Worm (Caenorhabditis elegans) whole organism, young adult: Measurements from ENCODE around the gene sre-38.

Experiments
- D2030.7 ChIP-seq: fragments of 200-800 bp; sonication (Bioruptor generic); IDR thresholded peaks from 2 replicates; pipeline ENCODE4 v1.3.6; 2022; ENCODE audit warnings: missing genetic modification reagents, missing genetic modification characterization, missing compliant biosample characterization
- F10E7.11 ChIP-seq: sonication (generic microtip); optimal IDR thresholded peaks from 2 replicates; lab custom pipeline; 2017; ENCODE audit warnings: mild to moderate bottlenecking, missing genetic modification characterization, moderate library complexity, missing compliant biosample characterization
- F33H1.4 ChIP-seq: fragments of 200-800 bp; sonication (Bioruptor generic); IDR thresholded peaks from 2 replicates; pipeline ENCODE4 v1.3.6; 2022; ENCODE audit warnings: missing genetic modification reagents, missing genetic modification characterization, missing compliant biosample characterization
- F37B4.10 ChIP-seq: fragments of 200-800 bp; sonication (Bioruptor generic); IDR thresholded peaks from 2 replicates; pipeline ENCODE4 v1.3.6; 2022; ENCODE audit warnings: missing genetic modification characterization, missing compliant biosample characterization
- F39B2.1 ChIP-seq: fragments of 200-800 bp; sonication (Bioruptor generic); IDR thresholded peaks from 2 replicates; pipeline ENCODE4 v1.3.6; 2022; ENCODE audit warnings: missing genetic modification reagents, missing genetic modification characterization, missing compliant biosample characterization
- T26A5.8 ChIP-seq: sonication (generic microtip); optimal IDR thresholded peaks from 2 replicates; lab custom pipeline; 2016; ENCODE audit warnings: missing genetic modification characterization, missing compliant biosample characterization
- Y53F4B.3 ChIP-seq: fragments of 200-800 bp; sonication (Bioruptor generic); IDR thresholded peaks from 2 replicates; pipeline ENCODE4 v1.3.6; 2022; ENCODE audit warnings: missing genetic modification reagents, missing genetic modification characterization, missing compliant biosample characterization
- Y53G8AR.9 ChIP-seq: fragments of 200-800 bp; sonication (Bioruptor generic); conservative IDR thresholded peaks from 2 replicates; pipeline ENCODE4 v1.3.6; 2022; ENCODE audit warnings: missing genetic modification reagents, missing genetic modification characterization, missing compliant biosample characterization
- Y95B8A.8 ChIP-seq: fragments of 200-800 bp; sonication (Bioruptor generic); IDR thresholded peaks from 2 replicates; pipeline ENCODE4 v1.3.6; 2022; ENCODE audit warnings: missing genetic modification reagents, missing genetic modification characterization, missing compliant biosample characterization
- atf-7 ChIP-seq: sonication (generic microtip); optimal IDR thresholded peaks from 2 replicates; lab custom pipeline; 2017; ENCODE audit warnings: mild to moderate bottlenecking, missing genetic modification characterization, missing compliant biosample characterization
- attf-3 ChIP-seq: fragments of 200-800 bp; sonication (Bioruptor generic); conservative IDR thresholded peaks from 2 replicates; pipeline ENCODE4 v1.3.6; 2022; ENCODE audit warnings: missing genetic modification reagents, missing genetic modification characterization, missing compliant biosample characterization
- cebp-2 ChIP-seq: fragments of 200-800 bp; sonication (Bioruptor generic); IDR thresholded peaks from 2 replicates; pipeline ENCODE4 v1.3.6; 2022; ENCODE audit warnings: missing genetic modification characterization, missing compliant biosample characterization
- ceh-58 ChIP-seq: fragments of 200-800 bp; sonication (Bioruptor generic); IDR thresholded peaks from 2 replicates; pipeline ENCODE4 v1.3.6; 2022; ENCODE audit warnings: missing genetic modification characterization, missing compliant biosample characterization
- egl-18 ChIP-seq: fragments of 200-800 bp; sonication (Bioruptor generic); IDR thresholded peaks from 2 replicates; pipeline ENCODE4 v1.3.6; 2022; ENCODE audit warnings: missing genetic modification reagents, missing genetic modification characterization, missing compliant biosample characterization
- egl-44 ChIP-seq: fragments of 200-800 bp; sonication (Bioruptor generic); IDR thresholded peaks from 2 replicates; pipeline ENCODE4 v1.3.6; 2022; ENCODE audit warnings: missing genetic modification reagents, missing genetic modification characterization, missing compliant biosample characterization
- him-1 ChIP-seq: sonication (generic microtip); optimal IDR thresholded peaks from 2 replicates; lab custom pipeline; 2016; ENCODE audit warnings: missing genotype, missing genetic modification reagents, missing genetic modification characterization, missing compliant biosample characterization
- lag-1 ChIP-seq: fragments of 200-800 bp; sonication (Bioruptor generic); IDR thresholded peaks from 2 replicates; pipeline ENCODE4 v1.3.6; 2022; ENCODE audit warnings: missing genetic modification reagents, missing genetic modification characterization, missing compliant biosample characterization
- let-526 ChIP-seq: fragments of 200-800 bp; sonication (Bioruptor generic); IDR thresholded peaks from 2 replicates; pipeline ENCODE4 v1.3.6; 2022; ENCODE audit warnings: missing genetic modification reagents, missing genetic modification characterization, missing compliant biosample characterization
- let-607 ChIP-seq, 2 experiments: fragments of 200-800 bp in 1 of 2; sonication (Bioruptor generic) in 1 of 2; sonication (generic microtip) in 1 of 2; optimal IDR thresholded peaks; 2 replicates each; lab custom pipeline; 2016 to 2018; ENCODE audit warnings: mild to moderate bottlenecking in 2 of 2, missing compliant biosample characterization in 2 of 2, missing genetic modification characterization in 2 of 2, moderate library complexity in 2 of 2, missing genotype in 1 of 2
- lir-1 ChIP-seq: fragments of 200-800 bp; sonication (Bioruptor generic); conservative IDR thresholded peaks from 2 replicates; pipeline ENCODE4 v1.3.6; 2022; ENCODE audit warnings: missing genetic modification reagents, missing genetic modification characterization, missing compliant biosample characterization
- lsl-1 ChIP-seq: fragments of 200-800 bp; sonication (Bioruptor generic); optimal IDR thresholded peaks from 2 replicates; lab custom pipeline; 2018; ENCODE audit warnings: mild to moderate bottlenecking, missing genetic modification characterization, moderate library complexity, missing compliant biosample characterization
- lsy-27 ChIP-seq: sonication (generic microtip); optimal IDR thresholded peaks from 2 replicates; lab custom pipeline; 2017; ENCODE audit warnings: missing genetic modification characterization, mild to moderate bottlenecking, missing compliant biosample characterization, antibody characterized with exemption, missing genotype, borderline replicate concordance; ENCODE audit not compliant: insufficient read depth
- madf-8 ChIP-seq: fragments of 200-800 bp; sonication (Bioruptor generic); conservative IDR thresholded peaks from 2 replicates; pipeline ENCODE4 v1.3.6; 2022; ENCODE audit warnings: missing genetic modification reagents, missing genetic modification characterization, missing compliant biosample characterization
- mel-28 ChIP-seq: sonication (generic microtip); optimal IDR thresholded peaks from 2 replicates; lab custom pipeline; 2016; ENCODE audit warnings: borderline replicate concordance, mild to moderate bottlenecking, missing genetic modification characterization, missing compliant biosample characterization
- mxl-1 ChIP-seq: sonication (generic microtip); optimal IDR thresholded peaks from 2 replicates; lab custom pipeline; 2016; ENCODE audit warnings: missing genetic modification characterization, missing compliant biosample characterization
- nfya-2 ChIP-seq: fragments of 200-800 bp; sonication (Bioruptor generic); IDR thresholded peaks from 2 replicates; pipeline ENCODE4 v1.3.6; 2022; ENCODE audit warnings: missing genetic modification reagents, missing genetic modification characterization, missing compliant biosample characterization
- nhr-120 ChIP-seq: fragments of 200-800 bp; sonication (Bioruptor generic); IDR thresholded peaks from 2 replicates; pipeline ENCODE4 v1.3.6; 2022; ENCODE audit warnings: missing genetic modification characterization, missing compliant biosample characterization
- nhr-80 ChIP-seq: sonication (generic microtip); optimal IDR thresholded peaks from 2 replicates; lab custom pipeline; 2016; ENCODE audit warnings: missing genetic modification characterization, missing compliant biosample characterization
- nhr-90 ChIP-seq: sonication (generic microtip); optimal IDR thresholded peaks from 2 replicates; lab custom pipeline; 2016; ENCODE audit warnings: missing genotype, mild to moderate bottlenecking, missing genetic modification characterization, missing compliant biosample characterization
- pbrm-1 ChIP-seq: fragments of 200-800 bp; sonication (Bioruptor generic); IDR thresholded peaks from 2 replicates; pipeline ENCODE4 v1.3.6; 2022; ENCODE audit warnings: missing genetic modification reagents, missing genetic modification characterization, missing compliant biosample characterization
- rpc-1 ChIP-seq, 2 experiments: fragments of 150-350 bp in 1 of 2; sonication (generic microtip) in 1 of 2; optimal IDR thresholded peaks; 2 replicates each; lab custom pipeline; 2014 to 2018; ENCODE audit warnings: missing biosample characterization in 1 of 2, missing genetic modification characterization in 1 of 2, missing genetic modification reagents in 1 of 2, missing genotype in 1 of 2
- snpc-1.3 ChIP-seq: sonication (generic microtip); optimal IDR thresholded peaks from 2 replicates; lab custom pipeline; 2017; ENCODE audit warnings: missing genetic modification characterization, mild to moderate bottlenecking, missing compliant biosample characterization, antibody characterized with exemption, moderate library complexity, missing genotype, missing genetic modification reagents; ENCODE audit not compliant: insufficient read depth
- sptf-2 ChIP-seq: fragments of 200-800 bp; sonication (Bioruptor generic); optimal IDR thresholded peaks from 2 replicates; lab custom pipeline; 2018; ENCODE audit warnings: mild to moderate bottlenecking, missing genetic modification characterization, missing compliant biosample characterization
- unc-130 ChIP-seq: sonication (generic microtip); optimal IDR thresholded peaks from 2 replicates; lab custom pipeline; 2016; ENCODE audit warnings: missing genetic modification reagents, missing genetic modification characterization, missing compliant biosample characterization
- zfh-2 ChIP-seq: fragments of 200-800 bp; sonication (Bioruptor generic); conservative IDR thresholded peaks from 2 replicates; pipeline ENCODE4 v1.3.6; 2022; ENCODE audit warnings: missing genetic modification reagents, missing genetic modification characterization, missing compliant biosample characterization
- zim-3 ChIP-seq: sonication (generic microtip); optimal IDR thresholded peaks from 2 replicates; lab custom pipeline; 2017; ENCODE audit warnings: mild to moderate bottlenecking, missing genetic modification characterization, moderate library complexity, missing compliant biosample characterization
- ztf-18 ChIP-seq: sonication (generic microtip); optimal IDR thresholded peaks from 2 replicates; lab custom pipeline; 2016; ENCODE audit warnings: missing genotype, mild to moderate bottlenecking, missing genetic modification characterization, missing compliant biosample characterization
- ztf-25 ChIP-seq: fragments of 200-800 bp; sonication (Bioruptor generic); IDR thresholded peaks from 2 replicates; pipeline ENCODE4 v1.3.6; 2022; ENCODE audit warnings: missing genetic modification reagents, missing genetic modification characterization, missing compliant biosample characterization
- ztf-26 ChIP-seq: sonication (generic microtip); optimal IDR thresholded peaks from 2 replicates; lab custom pipeline; 2017; ENCODE audit warnings: missing genetic modification characterization, missing compliant biosample characterization
- ztf-28 ChIP-seq: fragments of 200-800 bp; sonication (Bioruptor generic); IDR thresholded peaks from 2 replicates; pipeline ENCODE4 v1.3.6; 2022; ENCODE audit warnings: missing genetic modification reagents, missing genetic modification characterization, missing compliant biosample characterization
- ztf-6 ChIP-seq: fragments of 200-800 bp; sonication (Bioruptor generic); IDR thresholded peaks from 2 replicates; pipeline ENCODE4 v1.3.6; 2022; ENCODE audit warnings: missing genetic modification reagents, missing genetic modification characterization, missing compliant biosample characterization

Gene sre-38

DNA sequence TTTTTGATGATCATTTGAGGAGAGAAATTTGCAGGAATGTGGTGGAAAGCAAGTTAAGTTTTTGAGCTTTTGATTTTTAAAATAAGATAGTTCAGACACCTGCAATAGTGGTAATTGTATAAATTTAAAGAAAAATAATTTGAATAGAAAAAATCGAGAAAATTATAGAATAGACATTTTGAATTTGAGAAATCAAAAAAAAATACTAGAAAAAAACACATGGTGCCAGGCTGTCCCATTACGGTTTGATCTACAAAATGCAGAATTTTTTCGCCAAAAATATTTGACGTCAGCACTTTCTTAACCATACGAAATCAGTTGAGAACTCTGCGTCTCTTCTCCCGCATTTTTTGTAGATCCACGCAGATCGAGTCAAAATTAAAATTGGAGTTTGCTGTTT is 39.9 kb upstream of the sre-38 start, which contains the start of gene sre-27:
TSS of gene sre-27 (minus strand) at position 101 of the 400 bp plus-strand sequence.
- TF ChIP-seq ztf-25 (GFP tag; lab: Robert Waterston, UW): no peak
- TF ChIP-seq F33H1.4 (GFP tag; lab: Robert Waterston, UW): no peak
- TF ChIP-seq F10E7.11: no peak
- TF ChIP-seq nhr-90 (tag; lab: Kevin White, UChicago): no peak
- no peak for TF ChIP-seq lsy-27

DNA sequence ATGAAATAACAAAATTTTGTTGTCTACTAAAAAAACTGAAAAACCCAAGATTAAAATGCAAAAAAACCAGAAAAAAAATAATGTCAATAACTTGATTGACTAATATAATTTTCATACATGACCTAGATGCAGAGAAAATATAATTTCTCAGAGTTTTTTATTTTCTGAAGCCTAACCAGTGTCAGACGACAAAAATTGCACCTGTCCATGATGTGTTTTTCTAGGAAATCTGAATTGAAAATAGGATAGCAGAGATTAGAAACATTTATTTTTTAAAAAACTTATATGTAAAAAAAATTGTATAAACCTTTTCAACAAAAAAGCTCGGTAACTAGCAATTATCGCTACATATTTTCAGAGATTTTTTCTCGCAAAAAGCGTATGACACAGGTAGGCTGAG is 39.4 kb upstream of the sre-38 start:
- TF ChIP-seq T26A5.8 (tag; lab: Kevin White, UChicago) (no peak), zfh-2 (GFP tag; lab: Robert Waterston, UW) (no peak), attf-3 (GFP tag; lab: Robert Waterston, UW) (no peak), lag-1 (GFP tag; lab: Robert Waterston, UW) (no peak), rpc-1 (optimal IDR thresholded peaks at IDR 0.05; lab: Kevin White, UChicago) (no peak), rpc-1 (tag; optimal IDR thresholded peaks at IDR 0.05; lab: Kevin White, UChicago) (no peak), unc-130 (GFP tag; lab: Kevin White, UChicago) (no peak), nhr-120 (no peak), madf-8 (GFP tag; lab: Robert Waterston, UW) (no peak), F33H1.4 (GFP tag; lab: Robert Waterston, UW) (no peak), egl-18 (GFP tag; lab: Robert Waterston, UW) (no peak), Y53G8AR.9 (GFP tag; lab: Robert Waterston, UW) (no peak), ztf-28 (GFP tag; lab: Robert Waterston, UW) (no peak), lir-1 (no peak), egl-44 (GFP tag; lab: Robert Waterston, UW) (no peak), ztf-26 (tag; lab: Kevin White, UChicago) (no peak), sptf-2 (GFP tag; lab: Kevin White, UChicago) (no peak)

DNA sequence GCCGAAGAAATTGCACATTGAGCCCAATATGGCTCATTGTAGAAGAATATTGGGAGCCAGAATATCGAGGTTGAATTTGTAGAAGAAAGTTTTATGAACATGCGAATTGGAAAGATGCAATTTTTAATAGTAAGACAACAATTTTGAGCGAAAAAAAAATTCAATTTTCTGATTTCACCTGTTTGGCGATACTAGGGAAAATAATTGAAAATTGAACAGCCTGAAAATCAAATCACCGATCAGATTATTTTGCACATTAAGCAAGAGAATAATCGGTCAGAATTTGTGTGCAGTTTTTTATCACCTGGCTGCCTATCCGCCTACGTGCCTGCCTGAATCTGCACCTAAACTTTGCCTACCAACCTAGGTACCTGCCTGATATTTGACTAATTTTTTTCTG is 36.9 kb upstream of the sre-38 start, which contains the start of gene sre-26:
TSS of gene sre-26 (minus strand) at position 101 of the 400 bp plus-strand sequence.
- no peak for TF ChIP-seq nfya-2 (GFP tag; lab: Robert Waterston, UW)
- TF ChIP-seq T26A5.8 (tag; lab: Kevin White, UChicago): no peak
- no peak for TF ChIP-seq mel-28 (tag; lab: Kevin White, UChicago)
- TF ChIP-seq F39B2.1 (GFP tag; lab: Robert Waterston, UW): no peak
- no peak for TF ChIP-seq cebp-2 (GFP tag; lab: Robert Waterston, UW)
- TF ChIP-seq zim-3: no peak
- TF ChIP-seq ceh-58 (GFP tag; lab: Robert Waterston, UW): no peak
- no peak for TF ChIP-seq Y95B8A.8 (GFP tag; lab: Robert Waterston, UW)
- no peak for TF ChIP-seq ztf-6 (GFP tag; lab: Robert Waterston, UW)
- TF ChIP-seq snpc-1.3: no peak
- TF ChIP-seq atf-7 (tag; lab: Kevin White, UChicago): no peak
- TF ChIP-seq mxl-1 (tag; lab: Kevin White, UChicago): no peak
- no peak for TF ChIP-seq F37B4.10 (GFP tag; lab: Robert Waterston, UW)
- TF ChIP-seq Y53F4B.3 (GFP tag; lab: Robert Waterston, UW): no peak
- no peak for TF ChIP-seq let-526 (GFP tag; lab: Robert Waterston, UW)

DNA sequence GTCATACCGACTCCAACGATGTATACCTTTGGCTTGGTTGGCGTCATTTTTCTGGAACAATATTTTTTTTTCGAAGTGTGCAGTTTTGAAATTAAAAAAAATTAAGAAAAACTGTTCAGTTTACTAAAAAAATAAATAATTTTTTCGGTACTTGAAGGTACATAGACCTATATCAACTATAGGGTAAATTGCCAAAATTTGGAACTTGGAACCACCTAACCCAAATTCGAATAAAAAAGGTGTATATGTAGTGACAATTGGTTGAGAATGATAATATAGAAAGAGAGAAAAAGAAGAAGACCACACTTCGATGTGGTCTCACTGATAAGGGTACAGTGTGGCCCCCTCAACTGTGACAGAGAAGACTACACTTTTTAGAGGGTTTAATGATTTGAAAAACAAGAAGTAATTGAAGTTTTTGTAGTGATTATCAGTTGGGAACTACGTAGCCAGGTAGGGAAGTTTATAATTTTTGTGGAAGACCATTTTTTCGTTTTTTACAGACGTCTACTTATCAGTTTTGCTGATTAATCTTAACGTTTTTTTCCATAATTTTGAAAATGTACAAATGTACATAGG is 31.6 kb upstream of the sre-38 start, which contains the start of gene daf-22:
TSS of gene daf-22 (minus strand) at position 51 of the 579 bp plus-strand sequence.
- no peak for TF ChIP-seq D2030.7 (GFP tag; lab: Robert Waterston, UW)
- no peak for TF ChIP-seq pbrm-1 (GFP tag; lab: Robert Waterston, UW)
- TF ChIP-seq Y53F4B.3 (GFP tag; lab: Robert Waterston, UW): no peak
- no peak for TF ChIP-seq ztf-25 (GFP tag; lab: Robert Waterston, UW)
- peak in 1 of 2 experiments; percentile 23 for TF ChIP-seq let-607 (tag; optimal IDR thresholded peaks at IDR 0.05; lab: Kevin White, UChicago)
- no peak for TF ChIP-seq mel-28 (tag; lab: Kevin White, UChicago)
- TF ChIP-seq nhr-80: peak; percentile 78
- no peak for TF ChIP-seq ztf-18 (tag; lab: Kevin White, UChicago)
- TF ChIP-seq him-1 (tag; lab: Kevin White, UChicago): no peak
- TF ChIP-seq lsy-27: no peak
- TF ChIP-seq ztf-26 (tag; lab: Kevin White, UChicago): no peak
- TF ChIP-seq lsl-1 (GFP tag; lab: Kevin White, UChicago): no peak
